Fruit fly (Drosophila melanogaster) whole organism, larva: ENCODE results near the gene CG17490.

Experiments
- noc ChIP-seq: fragments of 200-800 bp; sonication (Bioruptor generic); optimal IDR thresholded peaks from 3 replicates; lab custom pipeline; 2019; ENCODE audit warnings: missing biosample characterization, mild to moderate bottlenecking, missing genetic modification characterization, moderate library complexity

The CG17490 gene

DNA sequence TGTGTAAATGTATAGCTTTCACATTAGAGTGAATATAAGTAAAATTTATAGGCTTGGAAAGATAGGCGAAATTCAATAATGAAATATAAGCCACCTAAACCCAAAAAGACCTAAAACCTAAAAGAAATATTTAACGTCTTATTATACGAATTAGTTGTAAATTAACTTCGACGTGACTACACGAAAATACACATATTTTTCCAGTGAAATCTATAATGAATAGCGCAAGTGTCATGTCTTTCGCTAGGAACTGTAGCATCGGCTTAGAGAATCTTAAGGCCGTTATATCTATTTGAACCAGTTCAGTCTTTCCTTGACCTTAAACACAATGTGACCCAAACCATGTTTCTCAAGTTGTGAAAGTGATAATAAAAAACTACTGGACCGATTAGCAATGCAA lies at the start of gene CG17490:
Gene CG17490 (plus strand): TSS at position 301 of the 400 bp plus-strand sequence.
- no peak for TF ChIP-seq noc (tag; lab: Kevin White, UChicago)

DNA sequence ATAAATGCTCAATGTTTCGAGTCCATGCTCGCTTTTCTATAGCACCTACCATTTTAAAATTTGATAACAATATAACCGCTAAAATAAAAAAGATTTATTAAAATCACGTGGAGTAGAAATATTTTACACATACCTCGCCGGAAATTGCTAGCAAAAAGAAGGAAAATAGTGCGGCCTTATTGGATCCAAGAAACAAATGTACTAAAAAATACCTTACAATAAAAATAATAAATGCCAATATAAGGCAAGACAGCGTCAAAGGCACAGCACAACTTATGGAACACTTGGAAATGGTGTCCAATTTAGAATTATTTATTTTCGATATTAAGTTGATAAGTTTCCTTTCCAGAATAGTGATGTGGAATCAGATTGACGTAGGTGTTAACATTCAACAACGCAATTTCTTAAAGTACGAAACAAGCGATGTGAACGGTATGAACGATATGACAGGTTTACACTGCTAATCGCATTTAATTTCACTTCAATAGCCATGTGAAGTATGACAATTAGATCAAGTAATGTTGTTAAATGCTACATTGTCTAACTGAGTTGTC lies 903 bp upstream of the CG17490 start, which contains the start of gene RpL5:
Gene RpL5 (minus strand): TSS at position 397 of the 554 bp plus-strand sequence.
- TF ChIP-seq noc (tag; lab: Kevin White, UChicago) = no peak

DNA sequence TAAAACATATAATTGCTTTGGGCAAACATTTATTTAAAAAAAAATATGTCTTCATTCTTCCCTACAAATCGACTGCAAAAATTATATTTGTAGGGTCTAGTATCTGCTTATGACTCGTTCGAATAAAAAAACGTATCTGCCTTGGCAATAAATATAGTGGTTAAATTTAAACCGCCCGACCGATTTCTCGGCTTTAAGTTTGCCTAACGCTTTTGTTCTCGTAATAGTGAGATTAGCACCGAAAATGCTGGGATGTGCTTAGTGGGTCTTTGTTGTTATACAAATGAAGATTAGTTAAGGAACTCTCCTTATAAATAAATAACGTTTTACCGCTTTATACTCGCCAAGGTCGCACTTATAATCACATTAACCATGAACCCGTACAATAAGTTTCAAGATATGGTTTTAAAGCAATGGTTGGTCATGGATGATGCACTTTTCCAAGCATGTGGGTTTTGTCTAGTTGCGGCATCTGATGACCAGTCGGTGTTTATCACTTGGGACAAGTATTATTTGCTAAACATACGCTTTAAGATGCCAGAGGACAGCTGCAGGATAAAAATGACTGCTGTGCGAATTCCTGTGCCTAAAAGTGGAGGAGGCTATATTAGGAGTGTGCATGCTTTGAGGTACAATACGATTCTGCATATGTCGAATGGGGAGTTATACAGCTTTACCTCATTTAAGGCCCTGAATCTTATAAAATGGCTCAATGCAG lies 631 bp downstream of the CG17490 start:
- TF ChIP-seq noc (tag; lab: Kevin White, UChicago) = no peak

DNA sequence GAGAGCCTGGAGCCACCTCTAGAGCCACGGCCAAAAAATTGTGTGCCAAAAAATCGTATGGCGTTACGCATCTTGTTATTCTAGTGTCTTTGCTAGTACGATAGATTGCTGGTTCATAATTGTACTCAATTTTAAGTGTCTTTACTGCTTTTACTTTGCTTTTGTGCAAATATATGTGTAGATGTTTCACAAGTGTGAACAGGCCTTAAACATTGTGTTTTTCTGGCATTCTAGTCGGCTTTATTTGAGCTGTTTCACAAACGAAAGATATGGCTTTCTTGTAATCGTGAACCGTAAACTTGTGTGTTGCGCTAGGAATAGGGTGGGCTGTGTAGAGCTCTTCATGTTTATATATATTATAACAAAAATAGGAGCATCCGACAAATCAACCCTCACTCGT lies 12.6 kb downstream of the CG17490 start, which contains the start of gene CG17493:
Gene CG17493 (plus strand): TSS at position 25 of the 400 bp plus-strand sequence.
- TF ChIP-seq noc (tag; lab: Kevin White, UChicago) = no peak

DNA sequence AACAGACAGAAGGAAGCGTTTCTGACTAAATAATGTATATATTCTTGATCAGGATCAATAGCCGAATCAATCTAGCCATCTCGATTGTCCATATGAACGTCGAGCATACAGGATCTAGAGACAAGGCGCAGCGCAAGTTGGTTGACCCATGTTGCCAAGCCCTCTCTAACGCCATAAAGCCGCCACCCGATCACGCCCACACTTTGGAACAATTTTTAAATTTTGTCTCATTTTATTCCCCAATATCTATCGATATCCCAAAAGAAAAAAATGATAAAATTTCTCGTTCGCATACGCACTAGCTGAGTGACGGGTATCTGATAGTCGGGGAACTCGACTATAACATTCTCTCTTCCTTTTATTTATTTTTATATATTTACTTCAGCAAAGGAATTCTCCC lies 28.8 kb downstream of the CG17490 start:
- no peak for TF ChIP-seq noc (tag; lab: Kevin White, UChicago)

DNA sequence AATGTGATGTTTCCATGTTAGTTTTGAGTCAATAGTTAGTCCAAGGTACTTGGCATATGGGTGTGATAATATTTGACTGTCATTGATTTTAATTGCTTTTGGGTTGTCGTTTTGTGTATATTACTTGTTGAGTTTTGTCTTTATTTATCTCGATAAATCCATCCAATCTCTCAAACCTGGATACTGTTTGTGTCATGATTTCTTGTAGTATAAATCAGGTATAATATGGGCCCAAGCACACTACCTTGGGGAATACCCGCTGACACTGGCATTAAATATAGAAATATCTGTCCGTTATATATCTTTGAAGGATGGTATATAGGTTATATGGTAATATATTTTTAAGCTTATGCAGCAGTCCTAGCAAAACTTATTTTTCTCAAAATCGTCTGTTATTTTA lies 30.0 kb downstream of the CG17490 start:
- no peak for TF ChIP-seq noc (tag; lab: Kevin White, UChicago)

DNA sequence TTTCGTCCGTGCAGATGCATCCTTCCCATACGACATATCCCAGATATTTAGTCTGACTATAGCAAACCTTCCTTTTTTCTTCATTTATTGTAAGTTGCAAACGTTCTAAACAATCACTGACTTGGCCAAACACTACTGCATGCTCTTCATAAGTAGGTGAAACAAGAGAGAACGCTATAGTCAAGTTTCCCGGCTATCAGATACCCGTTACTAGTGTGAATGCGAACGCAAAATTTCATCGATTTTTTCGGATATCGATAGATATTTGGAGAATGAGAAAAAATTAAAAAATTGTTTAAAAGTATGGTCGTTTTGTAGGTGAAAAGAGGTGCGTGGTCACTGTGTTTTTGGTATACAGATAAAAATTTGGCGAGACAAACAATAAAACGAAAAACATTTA lies 32.1 kb downstream of the CG17490 start:
- no peak for TF ChIP-seq noc (tag; lab: Kevin White, UChicago)

DNA sequence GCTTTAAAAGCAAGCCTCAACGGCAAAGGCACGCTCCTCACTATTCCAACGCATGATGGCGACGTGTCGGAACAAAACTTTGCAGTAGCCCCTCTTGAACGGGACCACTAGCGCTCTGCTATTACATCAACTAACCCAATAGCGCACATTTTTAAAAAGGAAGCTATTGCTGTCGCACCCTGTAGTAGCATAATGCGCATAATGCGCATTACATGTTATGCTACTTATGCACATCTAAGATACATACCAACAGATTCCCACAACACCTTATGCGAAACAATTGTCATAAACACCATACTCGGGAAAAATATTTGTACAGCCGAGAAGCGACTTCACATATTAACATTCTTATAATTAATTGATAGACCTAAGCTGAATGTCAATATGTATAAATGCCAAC lies 32.6 kb downstream of the CG17490 start:
- no peak for TF ChIP-seq noc (tag; lab: Kevin White, UChicago)

DNA sequence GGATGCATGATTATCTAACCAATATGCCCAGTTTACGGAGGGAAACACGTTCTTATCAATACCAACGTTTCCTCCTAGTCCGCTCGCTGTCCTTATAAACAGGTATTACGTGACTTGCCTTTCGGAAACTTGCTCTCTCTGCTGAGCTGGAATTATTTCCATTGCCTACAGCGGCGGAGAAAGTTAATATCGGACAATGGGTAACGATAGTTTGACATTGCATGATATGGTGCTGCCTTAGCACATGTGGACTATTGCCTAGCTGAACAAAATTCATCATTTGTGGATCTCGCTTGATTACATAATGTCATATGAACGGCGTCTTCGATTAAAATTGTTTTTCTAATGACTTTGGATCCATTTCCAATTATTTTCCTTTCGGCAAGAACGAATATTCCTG lies 36.8 kb downstream of the CG17490 start:
- no peak for TF ChIP-seq noc (tag; lab: Kevin White, UChicago)

DNA sequence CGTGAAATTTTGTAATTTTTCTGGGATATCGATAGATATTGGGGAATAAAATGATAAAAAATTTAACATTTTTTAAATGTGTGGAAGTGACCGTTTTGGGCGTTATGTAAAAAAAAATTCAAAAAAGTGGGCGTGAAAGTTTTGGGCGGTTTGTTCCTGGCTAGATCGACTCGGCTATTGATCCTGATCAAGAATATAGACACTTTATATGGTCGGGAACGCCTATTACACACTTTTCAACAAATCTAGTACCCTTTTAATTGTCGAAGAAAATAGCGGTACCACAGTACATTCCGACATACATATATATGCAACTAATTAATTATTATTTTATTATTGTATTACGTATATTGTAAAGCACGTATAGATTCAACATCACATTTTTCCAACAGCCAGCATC lies 37.9 kb downstream of the CG17490 start:
- no peak for TF ChIP-seq noc (tag; lab: Kevin White, UChicago)

DNA sequence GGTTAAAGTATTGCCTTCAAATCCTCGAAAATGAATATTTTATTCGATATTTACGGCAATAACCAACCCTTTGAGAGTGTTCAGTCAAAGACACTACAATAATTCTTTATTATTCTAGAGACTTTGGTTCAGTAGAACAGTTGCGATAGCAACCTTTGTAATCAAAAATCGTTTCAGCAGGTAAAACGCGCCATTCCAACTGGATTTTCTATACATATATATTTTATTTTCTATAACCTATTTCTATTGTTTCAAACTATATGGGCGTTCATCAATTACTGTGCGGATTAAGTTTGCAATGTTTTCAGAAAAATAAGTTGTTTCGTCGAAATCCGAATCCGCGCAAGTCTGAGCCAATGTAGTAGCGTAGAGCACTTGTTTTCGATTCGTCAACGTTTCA lies 40.4 kb downstream of the CG17490 start:
- no peak for TF ChIP-seq noc (tag; lab: Kevin White, UChicago)

DNA sequence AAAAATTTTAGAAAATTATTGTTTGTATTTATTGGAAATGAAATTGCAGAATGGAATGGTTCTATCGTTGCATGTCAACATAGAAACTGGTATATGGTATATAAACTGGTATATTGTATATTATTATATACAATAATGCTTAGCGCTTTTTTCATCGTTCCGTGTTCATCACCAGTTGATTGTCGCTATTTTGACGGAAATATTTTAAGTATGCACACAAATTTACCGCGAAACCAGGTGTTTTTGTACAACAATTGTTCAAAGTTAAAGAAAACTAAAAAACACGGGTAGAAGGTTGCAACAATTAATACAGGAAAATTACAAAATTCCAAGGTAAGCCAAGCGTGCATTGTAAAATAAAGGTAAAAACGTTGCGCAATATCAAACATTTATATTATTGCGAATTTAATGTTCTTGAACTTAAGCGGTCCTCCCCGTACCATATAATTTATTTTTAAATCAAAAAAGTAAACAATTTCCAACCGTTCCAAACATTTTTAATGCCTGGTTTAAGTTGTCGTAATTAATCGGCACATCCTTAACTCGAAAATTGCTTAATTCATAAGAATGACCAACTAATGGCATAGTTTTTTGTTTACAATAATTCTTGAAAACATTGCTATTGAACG lies 41.6 kb downstream of the CG17490 start, which contains the start of gene Slmap:
Gene Slmap (plus strand): TSS at position 153 of the 629 bp plus-strand sequence.
- TF ChIP-seq noc (tag; lab: Kevin White, UChicago) = no peak
